Fruit fly (Drosophila melanogaster): ENCODE data around the gene bif.

The bif gene

dm6 chrX:11715937-11716730 lies 37.4 kb downstream of the bif start (continued):
- TF ChIP-seq Bdp1 (GFP tag; optimal IDR thresholded peaks at IDR 0.05) (peak; percentile 77), B-H2 (GFP tag; optimal IDR thresholded peaks at IDR 0.05) (peak; percentile 34), onecut (GFP tag; IDR thresholded peaks at IDR 0.05) (0 out of 2 replicates have a peak, but pooled peaks have one; percentile 3), CG18476 (GFP tag; optimal IDR thresholded peaks at IDR 0.05) (peak; percentile 85), chm (GFP tag; IDR thresholded peaks at IDR 0.05) (peak; percentile 54), CG15696 (tag; optimal IDR thresholded peaks at IDR 0.05) (peak; percentile 87), CG17612 (GFP tag; IDR thresholded peaks at IDR 0.05) (peak; percentile 73), ftz-f1 (GFP tag; optimal IDR thresholded peaks at IDR 0.05) (no peak), dysf (GFP tag; IDR thresholded peaks at IDR 0.05) (peak; percentile 92), MESR4 (GFP tag; optimal IDR thresholded peaks at IDR 0.05) (peak; percentile 19), CG18599 (GFP tag; optimal IDR thresholded peaks at IDR 0.05) (peak; percentile 89), CG9437 (GFP tag; optimal IDR thresholded peaks at IDR 0.05) (peak; percentile 82), CG4854 (GFP tag; optimal IDR thresholded peaks at IDR 0.05) (peak; percentile 90), CG17186 (GFP tag; optimal IDR thresholded peaks at IDR 0.05) (peak; percentile 27), ro (GFP tag; IDR thresholded peaks at IDR 0.05) (peak; percentile 78), ATbp (GFP tag; optimal IDR thresholded peaks at IDR 0.05) (peak; percentile 75), CG4282 (GFP tag; optimal IDR thresholded peaks at IDR 0.05) (peak; percentile 43), lola (GFP tag; optimal IDR thresholded peaks at IDR 0.05) (peak in 1 of 3 experiments; percentile 91), nom (GFP tag; optimal IDR thresholded peaks at IDR 0.05) (peak; percentile 85), br (optimal IDR thresholded peaks at IDR 0.05) (no peak), Lim3 (GFP tag; IDR thresholded peaks at IDR 0.05) (no peak; the same call in 1 of the 2 replicates), CG14710 (tag; optimal IDR thresholded peaks at IDR 0.05) (peak; percentile 85), CG42726 (GFP tag; IDR thresholded peaks at IDR 0.05; ENCODE audit: partially characterized antibody) (no peak), CG18011 (GFP tag; optimal IDR thresholded peaks at IDR 0.05) (peak; percentile 41), Awh (GFP tag; IDR thresholded peaks at IDR 0.05) (peak; percentile 60; the same call in 1 of the 2 replicates), p53 (GFP tag; optimal IDR thresholded peaks at IDR 0.05) (peak; percentile 35), CG11695 (GFP tag; IDR thresholded peaks at IDR 0.05) (peak; percentile 84), zf30C (GFP tag; optimal IDR thresholded peaks at IDR 0.05) (no peak), CG32772 (GFP tag; IDR thresholded peaks at IDR 0.05) (peak; percentile 81), ase (GFP tag; IDR thresholded peaks at IDR 0.05) (peak; percentile 63; the same call in 2 of the 3 replicates), gce (GFP tag; IDR thresholded peaks at IDR 0.05) (0 out of 3 replicates have a peak, but pooled peaks have one; percentile 57), CHES-1-like (GFP tag; optimal IDR thresholded peaks at IDR 0.05) (peak; percentile 88), Hsf (GFP tag; optimal IDR thresholded peaks at IDR 0.05) (peak; percentile 90), CG13287 (GFP tag; IDR thresholded peaks at IDR 0.05; ENCODE audit: partially characterized antibody) (peak; percentile 75), HLH54F (GFP tag; optimal IDR thresholded peaks at IDR 0.05) (peak; percentile 84), Mad (GFP tag; optimal IDR thresholded peaks at IDR 0.05) (peak; percentile 83), pum (GFP tag; optimal IDR thresholded peaks at IDR 0.05) (peak; percentile 75), cas (GFP tag; IDR thresholded peaks at IDR 0.05) (peak; percentile 48; the same call in 1 of the 2 replicates), CG7271 (tag; optimal IDR thresholded peaks at IDR 0.05) (peak; percentile 23), Drgx (GFP tag; IDR thresholded peaks at IDR 0.05) (peak; percentile 85), CG2129 (GFP tag; IDR thresholded peaks at IDR 0.05; ENCODE audit: partially characterized antibody) (peak; percentile 69), lbe (GFP tag; optimal IDR thresholded peaks at IDR 0.05) (peak; percentile 82), CG3065 (GFP tag; optimal IDR thresholded peaks at IDR 0.05) (peak; percentile 40), gsb-n (tag; optimal IDR thresholded peaks at IDR 0.05) (peak; percentile 84), CG34376 (GFP tag; optimal IDR thresholded peaks at IDR 0.05) (peak; percentile 71), CG2875 (GFP tag; optimal IDR thresholded peaks at IDR 0.05) (peak; percentile 77), tin (GFP tag; optimal IDR thresholded peaks at IDR 0.05) (peak; percentile 82), Dip2 (GFP tag; IDR thresholded peaks at IDR 0.05) (no peak), cg (GFP tag; optimal IDR thresholded peaks at IDR 0.05) (no peak)

Data from whole organism, embryonic.